Worm (Caenorhabditis elegans) whole organism, L1 larva: ENCODE results near the gene ZK1127.12.

Experiments used
- C16A3.4 ChIP-seq: fragments of 150-350 bp; optimal IDR thresholded peaks from 2 replicates; lab custom pipeline; 2014; ENCODE audit warnings: missing biosample characterization, missing genetic modification characterization
- F16B12.6 ChIP-seq: fragments of 150-350 bp; optimal IDR thresholded peaks from 2 replicates; lab custom pipeline; 2014; ENCODE audit warnings: missing biosample characterization, missing genetic modification characterization
- aha-1 ChIP-seq: fragments of 150-350 bp; optimal IDR thresholded peaks from 2 replicates; lab custom pipeline; 2014; ENCODE audit warnings: missing biosample characterization, missing genetic modification characterization
- alr-1 ChIP-seq: fragments of 200-800 bp; sonication (Bioruptor generic); optimal IDR thresholded peaks from 2 replicates; lab custom pipeline; 2018; ENCODE audit warnings: borderline replicate concordance, mild to moderate bottlenecking, missing genetic modification characterization, missing compliant biosample characterization
- blmp-1 ChIP-seq: fragments of 150-350 bp; optimal IDR thresholded peaks from 2 replicates; lab custom pipeline; 2014; ENCODE audit warnings: missing biosample characterization, missing genetic modification characterization
- ceh-63 ChIP-seq: fragments of 200-800 bp; sonication (Bioruptor generic); optimal IDR thresholded peaks from 2 replicates; lab custom pipeline; 2018; ENCODE audit warnings: mild to moderate bottlenecking, missing genetic modification characterization, missing compliant biosample characterization
- ceh-8 ChIP-seq: fragments of 200-800 bp; sonication (Bioruptor generic); optimal IDR thresholded peaks from 2 replicates; lab custom pipeline; 2018; ENCODE audit warnings: mild to moderate bottlenecking, missing genetic modification characterization, moderate library complexity, missing compliant biosample characterization
- ceh-90 ChIP-seq: sonication (generic microtip); optimal IDR thresholded peaks from 2 replicates; lab custom pipeline; 2016; ENCODE audit warnings: missing genetic modification characterization, missing compliant biosample characterization
- efl-1 ChIP-seq, 4 experiments: fragments of 150-350 bp; optimal IDR thresholded peaks in 3 of 4; peaks in 1 of 4; 1 replicate in 1 of 4; 2 replicates in 3 of 4; lab custom pipeline; 2014; ENCODE audit warnings: missing biosample characterization in 2 of 4, missing genetic modification characterization in 2 of 4, missing genetic modification reagents in 2 of 4
- egl-13 ChIP-seq: sonication (generic microtip); optimal IDR thresholded peaks from 2 replicates; lab custom pipeline; 2016; ENCODE audit warnings: missing genotype, missing genetic modification reagents, missing genetic modification characterization, missing compliant biosample characterization
- elt-3 ChIP-seq, 6 experiments: fragments of 150-350 bp in 1 of 6; sonication (generic microtip); optimal IDR thresholded peaks; 2 replicates each; lab custom pipeline; 2017 to 2018; ENCODE audit warnings: missing biosample characterization in 6 of 6, missing genetic modification characterization in 6 of 6, inconsistent platforms in 1 of 6
- fkh-10 ChIP-seq: sonication (generic microtip); optimal IDR thresholded peaks from 2 replicates; lab custom pipeline; 2017; ENCODE audit warnings: missing biosample characterization, missing genetic modification reagents, missing genetic modification characterization
- fkh-4 ChIP-seq: sonication (generic microtip); optimal IDR thresholded peaks from 2 replicates; lab custom pipeline; 2016; ENCODE audit warnings: missing compliant biosample characterization, missing genetic modification characterization, borderline replicate concordance
- fkh-8 ChIP-seq: sonication (generic microtip); optimal IDR thresholded peaks from 2 replicates; lab custom pipeline; 2016; ENCODE audit warnings: mild to moderate bottlenecking, missing genetic modification characterization, missing compliant biosample characterization
- fos-1 ChIP-seq: fragments of 150-350 bp; optimal IDR thresholded peaks from 2 replicates; lab custom pipeline; 2014; ENCODE audit warnings: missing biosample characterization, missing genetic modification characterization
- grh-1 ChIP-seq: fragments of 200-800 bp; sonication (Bioruptor generic); IDR thresholded peaks from 2 replicates; pipeline ENCODE4 v1.3.6; 2022; ENCODE audit warnings: missing genetic modification reagents, missing genetic modification characterization, missing compliant biosample characterization
- hlh-17 ChIP-seq: fragments of 200-800 bp; sonication (Bioruptor generic); optimal IDR thresholded peaks from 2 replicates; lab custom pipeline; 2018; ENCODE audit warnings: missing genetic modification characterization, mild to moderate bottlenecking, missing compliant biosample characterization, moderate library complexity, borderline replicate concordance
- hlh-4 ChIP-seq: sonication (generic microtip); optimal IDR thresholded peaks from 2 replicates; lab custom pipeline; 2016; ENCODE audit warnings: mild to moderate bottlenecking, missing genetic modification characterization, missing compliant biosample characterization
- jun-1 ChIP-seq: fragments of 150-350 bp; optimal IDR thresholded peaks from 2 replicates; lab custom pipeline; 2014; ENCODE audit warnings: missing biosample characterization, missing genetic modification reagents, missing genetic modification characterization
- lin-14 ChIP-seq: fragments of 200-800 bp; sonication (Bioruptor generic); optimal IDR thresholded peaks from 2 replicates; lab custom pipeline; 2018; ENCODE audit warnings: mild to moderate bottlenecking, missing genetic modification characterization, moderate library complexity, missing compliant biosample characterization
- lin-35 ChIP-seq, 2 experiments: fragments of 150-350 bp; optimal IDR thresholded peaks; 2 replicates each; lab custom pipeline; 2014; ENCODE audit warnings: missing biosample characterization in 2 of 2, missing genetic modification characterization in 2 of 2, missing genetic modification reagents in 2 of 2
- lin-39 ChIP-seq: fragments of 150-350 bp; optimal IDR thresholded peaks from 2 replicates; lab custom pipeline; 2014; ENCODE audit warnings: missing biosample characterization, missing genetic modification reagents, missing genetic modification characterization
- lir-3 ChIP-seq: sonication (generic microtip); optimal IDR thresholded peaks from 2 replicates; lab custom pipeline; 2016; ENCODE audit warnings: mild to moderate bottlenecking, missing genetic modification characterization, moderate library complexity, missing compliant biosample characterization; ENCODE audit not compliant: poor library complexity
- lsy-2 ChIP-seq, 2 experiments: fragments of 150-350 bp; optimal IDR thresholded peaks; 2 replicates each; lab custom pipeline; 2014; ENCODE audit warnings: missing biosample characterization in 2 of 2, missing genetic modification characterization in 2 of 2
- mdl-1 ChIP-seq, 2 experiments: fragments of 150-350 bp; optimal IDR thresholded peaks; 2 replicates each; lab custom pipeline; 2014 to 2017; ENCODE audit warnings: missing biosample characterization in 2 of 2, missing genetic modification characterization in 2 of 2, inconsistent platforms in 1 of 2
- mep-1 ChIP-seq: fragments of 150-350 bp; optimal IDR thresholded peaks from 2 replicates; lab custom pipeline; 2014; ENCODE audit warnings: missing biosample characterization, missing genetic modification characterization
- nhr-11 ChIP-seq: fragments of 150-350 bp; optimal IDR thresholded peaks from 2 replicates; lab custom pipeline; 2014; ENCODE audit warnings: missing biosample characterization, missing genetic modification characterization
- nhr-19 ChIP-seq: fragments of 200-800 bp; sonication (Bioruptor generic); conservative IDR thresholded peaks from 2 replicates; pipeline ENCODE4 v1.3.6; 2022; ENCODE audit warnings: missing genetic modification characterization, missing compliant biosample characterization
- nhr-47 ChIP-seq: sonication (generic microtip); optimal IDR thresholded peaks from 2 replicates; lab custom pipeline; 2016; ENCODE audit warnings: mild to moderate bottlenecking, missing genetic modification characterization, moderate library complexity, missing compliant biosample characterization
- nhr-76 ChIP-seq: sonication (generic microtip); optimal IDR thresholded peaks from 2 replicates; lab custom pipeline; 2017; ENCODE audit warnings: missing biosample characterization, missing genetic modification characterization
- nhr-85 ChIP-seq: sonication (generic microtip); peaks from one replicate; lab custom pipeline; 2016; ENCODE audit warnings: missing genetic modification characterization, inconsistent platforms, missing compliant biosample characterization
- nhr-90 ChIP-seq: sonication (generic microtip); optimal IDR thresholded peaks from 2 replicates; lab custom pipeline; 2016; ENCODE audit warnings: mild to moderate bottlenecking, missing genetic modification characterization, missing compliant biosample characterization; ENCODE audit not compliant: poor library complexity
- pqm-1 ChIP-seq: sonication (generic microtip); optimal IDR thresholded peaks from 3 replicates; lab custom pipeline; 2017; ENCODE audit warnings: missing biosample characterization, missing genetic modification characterization
- rnt-1 ChIP-seq: sonication (generic microtip); optimal IDR thresholded peaks from 2 replicates; lab custom pipeline; 2016; ENCODE audit warnings: mild to moderate bottlenecking, missing genetic modification characterization, moderate library complexity, missing compliant biosample characterization
- snu-23 ChIP-seq: sonication (generic microtip); optimal IDR thresholded peaks from 2 replicates; lab custom pipeline; 2016; ENCODE audit warnings: missing genetic modification characterization, missing compliant biosample characterization
- sox-4 ChIP-seq: sonication (generic microtip); optimal IDR thresholded peaks from 2 replicates; lab custom pipeline; 2016; ENCODE audit warnings: missing genetic modification characterization, missing compliant biosample characterization
- sptf-1 ChIP-seq: fragments of 150-350 bp; optimal IDR thresholded peaks from 2 replicates; lab custom pipeline; 2014; ENCODE audit warnings: missing biosample characterization, missing genetic modification characterization
- sup-37 ChIP-seq: fragments of 200-800 bp; sonication (Bioruptor generic); optimal IDR thresholded peaks from 2 replicates; lab custom pipeline; 2018; ENCODE audit warnings: mild to moderate bottlenecking, missing genetic modification characterization, missing compliant biosample characterization
- swsn-7 ChIP-seq: sonication (generic microtip); optimal IDR thresholded peaks from 2 replicates; lab custom pipeline; 2016; ENCODE audit warnings: missing genetic modification characterization, missing compliant biosample characterization
- tlp-1 ChIP-seq: fragments of 150-350 bp; optimal IDR thresholded peaks from 2 replicates; lab custom pipeline; 2014; ENCODE audit warnings: missing biosample characterization, missing genetic modification characterization
- unc-30 ChIP-seq: sonication (generic microtip); optimal IDR thresholded peaks from 2 replicates; lab custom pipeline; 2017; ENCODE audit warnings: missing biosample characterization, missing genetic modification characterization
- unc-86 ChIP-seq: sonication (generic microtip); optimal IDR thresholded peaks from 2 replicates; lab custom pipeline; 2016; ENCODE audit warnings: missing genetic modification characterization, missing compliant biosample characterization
- unc-98 ChIP-seq: fragments of 200-800 bp; sonication (Bioruptor generic); IDR thresholded peaks from 2 replicates; pipeline ENCODE4 v1.3.6; 2022; ENCODE audit warnings: missing genetic modification characterization, missing compliant biosample characterization
- vab-15 ChIP-seq: sonication (generic microtip); optimal IDR thresholded peaks from 2 replicates; lab custom pipeline; 2017; ENCODE audit warnings: missing genotype, mild to moderate bottlenecking, missing genetic modification characterization, missing compliant biosample characterization
- zag-1 ChIP-seq: fragments of 150-350 bp; optimal IDR thresholded peaks from 2 replicates; lab custom pipeline; 2014; ENCODE audit warnings: missing biosample characterization, missing genetic modification characterization
- zip-4 ChIP-seq: fragments of 200-800 bp; sonication (Bioruptor generic); optimal IDR thresholded peaks from 2 replicates; lab custom pipeline; 2018; ENCODE audit warnings: mild to moderate bottlenecking, missing genetic modification characterization, moderate library complexity, missing compliant biosample characterization

Gene ZK1127.12

ce11 chrII:7042090-7042489, 9.8 kb upstream of the ZK1127.12 start:
- 0 out of 2 replicates have a peak, but pooled peaks have one; percentile 9 for TF ChIP-seq grh-1
- TF ChIP-seq nhr-47 (tag; lab: Kevin White, UChicago): peak; percentile 29
- peak; percentile 32 for TF ChIP-seq nhr-90
- TF ChIP-seq nhr-19: peak; percentile 57

DNA sequence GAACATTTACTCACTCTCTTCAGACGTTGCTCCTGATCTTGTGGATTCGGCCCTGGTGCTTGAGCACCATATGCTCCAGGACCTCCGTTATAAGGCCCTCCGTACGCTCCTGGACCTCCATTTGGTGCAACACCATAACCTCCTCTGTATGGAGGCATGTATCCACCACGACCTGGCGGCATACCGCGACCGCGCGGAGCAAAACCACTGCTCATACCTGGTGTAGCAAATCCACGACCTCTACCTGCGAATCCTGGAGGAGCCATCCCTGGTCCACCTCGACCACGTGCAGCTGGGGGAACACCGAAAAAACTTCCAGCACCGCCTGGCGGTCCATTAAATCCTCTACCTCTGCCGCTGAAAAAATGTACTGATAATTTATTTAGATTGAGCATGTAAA, 2.4 kb upstream of the ZK1127.12 start:
- TF ChIP-seq efl-1 (optimal IDR thresholded peaks at IDR 0.05; lab: Kevin White, UChicago) (no peak), efl-1 (GFP tag; optimal IDR thresholded peaks at IDR 0.05 in 1 of 2; lab: Kevin White, UChicago) (peak in 1 of 2 experiments; percentile 59), ceh-63 (GFP tag; lab: Kevin White, UChicago) (no peak)

DNA sequence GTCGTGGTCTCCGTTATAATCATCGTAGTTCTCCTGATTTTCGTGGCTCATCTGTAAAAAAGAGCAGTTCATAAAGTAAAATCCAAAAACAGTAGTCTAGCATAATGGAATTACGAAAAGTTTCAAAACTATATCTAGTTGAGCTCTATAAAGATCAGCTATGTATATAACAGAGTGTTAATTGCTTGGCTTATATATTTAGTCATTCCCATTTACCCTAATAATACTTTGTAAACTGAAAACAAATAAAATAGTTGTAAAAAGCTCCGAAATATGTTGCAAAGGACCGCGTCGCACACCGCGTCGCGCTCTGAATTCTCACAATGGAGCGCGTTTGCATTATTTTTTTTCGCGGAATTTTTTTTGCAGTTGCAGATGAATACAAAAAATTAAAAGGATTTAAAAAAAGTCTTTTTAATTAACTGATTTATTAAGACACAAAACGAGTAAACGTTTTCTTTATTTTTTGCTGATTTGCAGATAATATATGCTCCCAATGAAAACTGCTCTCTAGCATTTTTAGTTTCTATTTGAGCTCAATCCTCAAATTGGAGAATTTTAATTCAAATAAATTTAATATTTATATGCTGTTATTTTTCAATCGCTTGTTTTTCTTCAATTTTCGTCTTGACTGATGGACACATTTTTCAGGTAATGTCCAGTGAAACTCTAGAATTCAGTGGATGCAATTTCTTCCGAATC, 1.7 kb upstream of the ZK1127.12 start, which contains the start of the genes tcer-1 and ZK1127.5:
tcer-1 (minus strand) TSS at position 51 of the 702 bp plus-strand sequence.
ZK1127.5 (plus strand) TSS at position 652 of the 702 bp plus-strand sequence.
- TF ChIP-seq ceh-90 (no peak), lin-35 (GFP tag; optimal IDR thresholded peaks at IDR 0.05; lab: Kevin White, UChicago) (peak; percentile 58 to 82), sup-37 (GFP tag; lab: Kevin White, UChicago) (no peak), fkh-4 (no peak), lsy-2 (tag; optimal IDR thresholded peaks at IDR 0.05; lab: Kevin White, UChicago) (peak; percentile 60 to 83), tlp-1 (tag; lab: Kevin White, UChicago) (no peak), unc-86 (no peak), rnt-1 (tag; lab: Kevin White, UChicago) (peak; percentile 44), C16A3.4 (tag; lab: Kevin White, UChicago) (peak; percentile 66), elt-3 (tag; optimal IDR thresholded peaks at IDR 0.05; lab: Kevin White, UChicago) (peak in 1 of 6 experiments; percentile 38), hlh-4 (no peak), vab-15 (tag; lab: Kevin White, UChicago) (no peak), lir-3 (no peak), zag-1 (tag; lab: Kevin White, UChicago) (no peak), blmp-1 (tag; lab: Kevin White, UChicago) (peak; percentile 57), nhr-19 (peak; percentile 24; the same call in 1 of the 2 replicates), ceh-8 (GFP tag; lab: Kevin White, UChicago) (no peak), fkh-8 (tag; lab: Kevin White, UChicago) (peak; percentile 41), zip-4 (GFP tag; lab: Kevin White, UChicago) (no peak), unc-98 (no peak), fos-1 (tag; lab: Kevin White, UChicago) (no peak), alr-1 (tag; lab: Kevin White, UChicago) (no peak), lin-39 (tag; lab: Kevin White, UChicago) (no peak), mep-1 (tag; lab: Kevin White, UChicago) (peak; percentile 78), snu-23 (GFP tag; lab: Kevin White, UChicago) (peak; percentile 63), jun-1 (tag; lab: Kevin White, UChicago) (no peak), lin-14 (GFP tag; lab: Kevin White, UChicago) (peak; percentile 55), swsn-7 (tag; lab: Kevin White, UChicago) (peak; percentile 54), efl-1 (optimal IDR thresholded peaks at IDR 0.05; lab: Kevin White, UChicago) (peak; percentile 66 to 78), efl-1 (GFP tag; optimal IDR thresholded peaks at IDR 0.05 in 1 of 2; lab: Kevin White, UChicago) (peak; percentile 69 to 94), sptf-1 (tag; lab: Kevin White, UChicago) (no peak), pqm-1 (tag; lab: Kevin White, UChicago) (no peak), hlh-17 (GFP tag; lab: Kevin White, UChicago) (no peak), mdl-1 (tag; optimal IDR thresholded peaks at IDR 0.05; lab: Kevin White, UChicago) (no peak), F16B12.6 (tag; lab: Kevin White, UChicago) (peak; percentile 27), fkh-10 (GFP tag; lab: Kevin White, UChicago) (no peak), nhr-76 (tag; lab: Kevin White, UChicago) (no peak), sox-4 (tag; lab: Kevin White, UChicago) (no peak), unc-30 (no peak), aha-1 (tag; lab: Kevin White, UChicago) (no peak), nhr-85 (peak; percentile 31), nhr-11 (tag; lab: Kevin White, UChicago) (no peak), egl-13 (tag; lab: Kevin White, UChicago) (no peak)
